Fruit fly (Drosophila melanogaster) whole organism, pupa: ENCODE measurements around the gene cv-c.

Source experiments
- CG10348 ChIP-seq: fragments of 200-800 bp; sonication (Bioruptor generic); IDR thresholded peaks from 2 replicates; pipeline ENCODE4 v1.3.6; 2022; ENCODE audit warnings: missing biosample characterization, missing genetic modification characterization
- CG13204 ChIP-seq: fragments of 200-800 bp; sonication (Bioruptor generic); optimal IDR thresholded peaks from 2 replicates; lab custom pipeline; 2018; ENCODE audit warnings: missing biosample characterization, mild to moderate bottlenecking, missing genetic modification characterization, moderate library complexity
- CG14655 ChIP-seq: fragments of 200-800 bp; sonication (Bioruptor generic); optimal IDR thresholded peaks from 3 replicates; lab custom pipeline; 2017; ENCODE audit warnings: mild to moderate bottlenecking, missing biosample characterization, missing genetic modification reagents, missing genetic modification characterization
- CG17806 ChIP-seq: fragments of 200-800 bp; sonication (Bioruptor generic); optimal IDR thresholded peaks from 2 replicates; lab custom pipeline; 2018; ENCODE audit warnings: missing biosample characterization, mild to moderate bottlenecking, missing genetic modification characterization, moderate library complexity
- CG8301 ChIP-seq: fragments of 200-800 bp; sonication (Bioruptor generic); optimal IDR thresholded peaks from 2 replicates; lab custom pipeline; 2018; ENCODE audit warnings: missing biosample characterization, mild to moderate bottlenecking, missing genetic modification characterization
- CG9948 ChIP-seq: fragments of 200-800 bp; sonication (Bioruptor generic); optimal IDR thresholded peaks from 2 replicates; lab custom pipeline; 2018; ENCODE audit warnings: missing biosample characterization, mild to moderate bottlenecking, missing genetic modification characterization, moderate library complexity
- EcR ChIP-seq: fragments of 200-800 bp; sonication (Bioruptor generic); optimal IDR thresholded peaks from 3 replicates; lab custom pipeline; 2019; ENCODE audit warnings: missing biosample characterization, missing genetic modification characterization, mild to moderate bottlenecking, moderate library complexity, missing genetic modification reagents
- Ets98B ChIP-seq: fragments of 200-800 bp; sonication (Bioruptor generic); IDR thresholded peaks from 2 replicates; pipeline ENCODE4 v1.3.6; 2022; ENCODE audit warnings: missing biosample characterization, missing genetic modification characterization
- Pif1A ChIP-seq: fragments of 200-800 bp; sonication (Bioruptor generic); optimal IDR thresholded peaks from 3 replicates; lab custom pipeline; 2016; ENCODE audit warnings: missing biosample characterization, missing genetic modification characterization
- gl ChIP-seq: fragments of 200-800 bp; sonication (Bioruptor generic); optimal IDR thresholded peaks from 2 replicates; lab custom pipeline; 2018; ENCODE audit warnings: missing biosample characterization, mild to moderate bottlenecking, missing genetic modification characterization
- rn ChIP-seq: fragments of 200-800 bp; sonication (Bioruptor generic); IDR thresholded peaks from 2 replicates; pipeline ENCODE4 v1.3.6; 2022; ENCODE audit warnings: missing biosample characterization, missing genetic modification characterization

DNA sequence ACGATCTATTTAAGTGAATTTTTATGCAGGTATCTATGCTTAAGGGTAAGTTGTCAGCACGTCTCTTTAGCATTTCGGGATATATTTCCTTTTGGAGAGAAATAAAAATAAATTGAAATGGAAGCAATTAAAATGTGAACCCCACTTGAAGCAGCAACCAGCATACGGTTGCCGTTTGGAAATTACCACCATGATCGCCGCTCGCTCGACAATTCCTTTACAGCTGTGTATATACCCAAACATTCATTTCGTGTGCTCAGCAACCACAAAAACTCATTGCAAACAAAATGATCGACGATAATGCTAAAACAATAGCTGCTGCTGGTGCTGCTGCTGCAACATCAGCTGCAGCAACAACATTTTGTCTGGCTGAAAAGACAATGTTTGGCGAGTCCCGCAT is 15.2 kb downstream of the cv-c start:
- TF ChIP-seq CG10348 (GFP tag; lab: Robert Waterston, UW) (no peak), CG17806 (no peak), Pif1A (GFP tag; lab: Kevin White, UChicago) (no peak), Ets98B (GFP tag; lab: Robert Waterston, UW) (no peak), CG9948 (tag; lab: Kevin White, UChicago) (no peak), CG13204 (no peak), gl (no peak), CG8301 (tag; lab: Kevin White, UChicago) (no peak), rn (GFP tag; lab: Robert Waterston, UW) (no peak), EcR (no peak), CG14655 (GFP tag; lab: Kevin White, UChicago) (no peak)
